Fruit fly (Drosophila melanogaster): ENCODE measurements around the gene SA1.
A peak's percentile ranks its signal among the peaks of the same experiment; 100 is the strongest.

SA1 gene

DNA sequence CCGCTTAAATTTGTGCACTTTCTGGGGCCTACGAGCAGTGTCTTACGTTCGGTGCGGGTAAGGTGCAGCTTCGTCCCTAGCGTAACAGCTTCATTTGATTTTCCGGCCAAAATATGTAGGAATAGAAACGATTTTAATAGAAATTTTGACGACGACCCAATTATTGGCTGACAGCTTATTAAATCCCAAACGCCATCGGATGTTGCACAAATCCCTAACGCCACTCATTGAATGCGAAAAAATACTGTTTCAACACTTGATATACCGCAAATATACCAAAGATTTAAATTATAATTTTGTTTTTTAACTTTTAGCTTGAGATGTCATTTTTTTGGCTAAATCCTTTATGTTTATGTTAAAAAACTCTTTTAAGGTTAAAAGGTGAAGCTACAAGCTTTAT is 5.1 kb upstream of the SA1 start, which contains the start of gene Fgop2 (continued):
- TF ChIP-seq vnd (GFP tag; IDR thresholded peaks at IDR 0.05; ENCODE audit: partially characterized antibody) (no peak), Optix (GFP tag; IDR thresholded peaks at IDR 0.05) (no peak), dimm (GFP tag; IDR thresholded peaks at IDR 0.05) (no peak), CG7963 (GFP tag; IDR thresholded peaks at IDR 0.05; ENCODE audit: partially characterized antibody) (no peak), Spps (tag; optimal IDR thresholded peaks at IDR 0.05) (no peak), nmo (GFP tag; optimal IDR thresholded peaks at IDR 0.05) (peak; percentile 8), CG5180 (GFP tag; optimal IDR thresholded peaks at IDR 0.05) (no peak), onecut (GFP tag; IDR thresholded peaks at IDR 0.05) (no peak), BtbVII (GFP tag; optimal IDR thresholded peaks at IDR 0.05) (no peak), gsb (GFP tag; IDR thresholded peaks at IDR 0.05) (no peak), gem (tag; optimal IDR thresholded peaks at IDR 0.05) (no peak), CG7839 (tag; optimal IDR thresholded peaks at IDR 0.05) (no peak), D (optimal IDR thresholded peaks at IDR 0.05) (no peak), D (GFP tag; optimal IDR thresholded peaks at IDR 0.05) (no peak), bowl (GFP tag; IDR thresholded peaks at IDR 0.05) (no peak), zen2 (GFP tag; IDR thresholded peaks at IDR 0.05; ENCODE audit: partially characterized antibody) (no peak), CG2116 (GFP tag; optimal IDR thresholded peaks at IDR 0.05) (peak; percentile 6), CG12942 (GFP tag; optimal IDR thresholded peaks at IDR 0.05) (no peak), lbe (GFP tag; optimal IDR thresholded peaks at IDR 0.05) (no peak), hbn (GFP tag; IDR thresholded peaks at IDR 0.05; ENCODE audit: partially characterized antibody) (no peak), H2.0 (GFP tag; IDR thresholded peaks at IDR 0.05) (no peak), ERR (GFP tag; optimal IDR thresholded peaks at IDR 0.05) (no peak), grau (tag; optimal IDR thresholded peaks at IDR 0.05) (no peak), CG17361 (GFP tag; IDR thresholded peaks at IDR 0.05) (no peak), CG14710 (tag; optimal IDR thresholded peaks at IDR 0.05) (peak; percentile 41), CG17829 (tag; optimal IDR thresholded peaks at IDR 0.05) (peak; percentile 21), sens-2 (GFP tag; IDR thresholded peaks at IDR 0.05) (no peak), lov (optimal IDR thresholded peaks at IDR 0.05) (no peak), lov (GFP tag; IDR thresholded peaks at IDR 0.05) (no peak), CTCF (GFP tag; optimal IDR thresholded peaks at IDR 0.05) (no peak), CG4820 (GFP tag; optimal IDR thresholded peaks at IDR 0.05) (no peak), HmgZ (tag; optimal IDR thresholded peaks at IDR 0.05) (peak; percentile 19), gsb-n (tag; optimal IDR thresholded peaks at IDR 0.05) (no peak), B-H1 (GFP tag; IDR thresholded peaks at IDR 0.05) (no peak), CG15601 (tag; optimal IDR thresholded peaks at IDR 0.05) (peak; percentile 49), CG11560 (tag; IDR thresholded peaks at IDR 0.05) (no peak), CG30020 (tag; optimal IDR thresholded peaks at IDR 0.05) (peak; percentile 13), mld (GFP tag; IDR thresholded peaks at IDR 0.05; ENCODE audit: partially characterized antibody) (no peak), pita (GFP tag; optimal IDR thresholded peaks at IDR 0.05) (no peak), ro (GFP tag; IDR thresholded peaks at IDR 0.05) (no peak), CG3065 (GFP tag; optimal IDR thresholded peaks at IDR 0.05) (no peak), ranshi (GFP tag; IDR thresholded peaks at IDR 0.05) (no peak), Awh (GFP tag; IDR thresholded peaks at IDR 0.05) (no peak), CG18011 (GFP tag; optimal IDR thresholded peaks at IDR 0.05) (no peak), BEAF-32 (GFP tag; optimal IDR thresholded peaks at IDR 0.05) (peak; percentile 25), CG18599 (GFP tag; optimal IDR thresholded peaks at IDR 0.05) (no peak), Bteb2 (GFP tag; optimal IDR thresholded peaks at IDR 0.05) (no peak), Hr78 (GFP tag; optimal IDR thresholded peaks at IDR 0.05) (no peak), Tbp (GFP tag; optimal IDR thresholded peaks at IDR 0.05) (no peak), Antp (GFP tag; optimal IDR thresholded peaks at IDR 0.05) (no peak), gce (GFP tag; IDR thresholded peaks at IDR 0.05) (no peak), CG13287 (GFP tag; IDR thresholded peaks at IDR 0.05; ENCODE audit: partially characterized antibody) (peak; percentile 38; the same call in 1 of the 2 replicates)

Data from whole organism, embryonic.